Worm (Caenorhabditis elegans) whole organism, midembryonic: ENCODE measurements around the gene F35E8.6.

Source experiments
- T22C8.4 ChIP-seq: fragments of 200-800 bp; sonication (Bioruptor generic); IDR thresholded peaks from 2 replicates; pipeline ENCODE4 v1.3.6; 2022; ENCODE audit warnings: missing genetic modification characterization, missing compliant biosample characterization
- cog-1 ChIP-seq: sonication (generic microtip); optimal IDR thresholded peaks from 2 replicates; lab custom pipeline; 2016; ENCODE audit warnings: missing genetic modification characterization, missing compliant biosample characterization
- flt-1 ChIP-seq: fragments of 200-800 bp; sonication (Bioruptor generic); IDR thresholded peaks from 2 replicates; pipeline ENCODE4 v1.3.6; 2022; ENCODE audit warnings: missing genetic modification characterization, missing compliant biosample characterization
- ztf-23 ChIP-seq: fragments of 200-800 bp; sonication (Bioruptor generic); IDR thresholded peaks from 2 replicates; pipeline ENCODE4 v1.3.6; 2022; ENCODE audit warnings: missing genetic modification reagents, missing genetic modification characterization, missing compliant biosample characterization
- ztf-29 ChIP-seq: fragments of 200-800 bp; sonication (Bioruptor generic); IDR thresholded peaks from 2 replicates; pipeline ENCODE4 v1.3.6; 2022; ENCODE audit warnings: missing genetic modification reagents, missing genetic modification characterization, missing compliant biosample characterization

DNA sequence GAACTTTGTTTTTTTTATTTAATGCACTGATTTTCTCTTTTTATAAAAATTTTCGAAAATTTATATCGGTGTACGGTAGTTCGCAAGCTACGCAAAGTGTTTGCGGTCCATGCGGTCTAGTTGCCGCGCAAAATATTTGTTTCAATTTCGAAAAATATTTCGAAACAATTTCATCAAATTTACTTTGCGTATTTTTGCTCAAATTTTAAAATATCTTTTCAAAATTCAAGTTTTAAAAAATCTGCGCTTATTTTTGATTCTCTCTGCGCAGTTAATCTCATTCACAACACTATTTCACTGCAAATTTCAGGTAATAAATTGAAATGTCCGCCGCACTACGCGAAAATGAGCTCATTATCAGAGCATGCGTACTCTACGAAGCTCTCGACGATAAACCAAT lies 44.6 kb upstream of the F35E8.6 start, which contains the start of gene fbxa-197:
- TF ChIP-seq T22C8.4 (GFP tag; lab: Robert Waterston, UW) (no peak), cog-1 (no peak), ztf-23 (GFP tag; lab: Robert Waterston, UW) (no peak), flt-1 (GFP tag; lab: Robert Waterston, UW) (no peak), ztf-29 (GFP tag; lab: Robert Waterston, UW) (no peak)
